Fruit fly (Drosophila melanogaster): ENCODE results near the gene CG32269.

Gene CG32269

dm6 chr3L:3249997-3250774 lies 41.4 kb upstream of the CG32269 start (continued):
- TF ChIP-seq ind (GFP tag; optimal IDR thresholded peaks at IDR 0.05) (peak; percentile 95), Hmr (GFP tag; optimal IDR thresholded peaks at IDR 0.05) (peak; percentile 94), Dip2 (GFP tag; IDR thresholded peaks at IDR 0.05) (no peak), Hr51 (GFP tag; optimal IDR thresholded peaks at IDR 0.05) (peak; percentile 92 to 95), ara (GFP tag; IDR thresholded peaks at IDR 0.05) (peak; percentile 80), nom (GFP tag; optimal IDR thresholded peaks at IDR 0.05) (no peak), CG7786 (GFP tag; optimal IDR thresholded peaks at IDR 0.05) (peak; percentile 96), CG16815 (GFP tag; optimal IDR thresholded peaks at IDR 0.05) (peak; percentile 97), abd-A (tag; optimal IDR thresholded peaks at IDR 0.05) (no peak), Hand (GFP tag; optimal IDR thresholded peaks at IDR 0.05) (peak; percentile 90), tgo (GFP tag; IDR thresholded peaks at IDR 0.05) (peak; percentile 86), disco-r (GFP tag; optimal IDR thresholded peaks at IDR 0.05) (peak; percentile 94), org-1 (GFP tag; optimal IDR thresholded peaks at IDR 0.05) (peak; percentile 93), CG1832 (GFP tag; optimal IDR thresholded peaks at IDR 0.05) (no peak), dati (GFP tag; IDR thresholded peaks at IDR 0.05) (peak; percentile 38; the same call in 1 of the 2 replicates), HLH4C (GFP tag; IDR thresholded peaks at IDR 0.05; ENCODE audit: partially characterized antibody) (no peak), lmd (GFP tag; IDR thresholded peaks at IDR 0.05) (peak; percentile 93), vfl (GFP tag; optimal IDR thresholded peaks at IDR 0.05) (peak; percentile 85), Dll (GFP tag; IDR thresholded peaks at IDR 0.05; ENCODE audit: partially characterized antibody) (no peak), chn (GFP tag; optimal IDR thresholded peaks at IDR 0.05) (peak; percentile 92), tx (GFP tag; optimal IDR thresholded peaks at IDR 0.05) (peak; percentile 95), NK7.1 (GFP tag; optimal IDR thresholded peaks at IDR 0.05) (peak; percentile 91), Hr39 (optimal IDR thresholded peaks at IDR 0.05) (no peak), Elba2 (GFP tag; optimal IDR thresholded peaks at IDR 0.05) (peak; percentile 63), Sox102F (GFP tag; optimal IDR thresholded peaks at IDR 0.05) (peak; percentile 94), fd96Cb (tag; optimal IDR thresholded peaks at IDR 0.05) (peak; percentile 93), dmrt11E (tag; optimal IDR thresholded peaks at IDR 0.05) (peak; percentile 93), CG1792 (GFP tag; optimal IDR thresholded peaks at IDR 0.05) (peak; percentile 91), hth (optimal IDR thresholded peaks at IDR 0.05) (no peak), Asciz (GFP tag; optimal IDR thresholded peaks at IDR 0.05) (peak; percentile 91), CG14965 (GFP tag; optimal IDR thresholded peaks at IDR 0.05; ENCODE audit: borderline replicate concordance) (peak; percentile 56), gcm2 (GFP tag; optimal IDR thresholded peaks at IDR 0.05) (peak; percentile 90), CG2889 (GFP tag; IDR thresholded peaks at IDR 0.05) (peak; percentile 85), Max (GFP tag; optimal IDR thresholded peaks at IDR 0.05) (peak; percentile 94), CG17829 (tag; optimal IDR thresholded peaks at IDR 0.05) (peak; percentile 95), CG13894 (tag; optimal IDR thresholded peaks at IDR 0.05) (peak; percentile 18), CG34422 (GFP tag; IDR thresholded peaks at IDR 0.05) (peak; percentile 79; the same call in 2 of the 3 replicates), stc (GFP tag; IDR thresholded peaks at IDR 0.05) (peak; percentile 77), CG10462 (GFP tag; optimal IDR thresholded peaks at IDR 0.05) (peak; percentile 94), CG12236 (GFP tag; optimal IDR thresholded peaks at IDR 0.05) (peak; percentile 94), scrt (GFP tag; optimal IDR thresholded peaks at IDR 0.05) (peak; percentile 80), CG12744 (GFP tag; optimal IDR thresholded peaks at IDR 0.05) (peak; percentile 92), pros (GFP tag; optimal IDR thresholded peaks at IDR 0.05) (peak; percentile 62), phol (tag; optimal IDR thresholded peaks at IDR 0.05) (peak; percentile 96), en (GFP tag; optimal IDR thresholded peaks at IDR 0.05) (peak; percentile 80), Ssrp (tag; optimal IDR thresholded peaks at IDR 0.05) (peak; percentile 96), usp (GFP tag; optimal IDR thresholded peaks at IDR 0.05) (no peak), CG18262 (tag; optimal IDR thresholded peaks at IDR 0.05) (peak; percentile 98), lilli (GFP tag; optimal IDR thresholded peaks at IDR 0.05) (peak; percentile 96)
